Fruit fly (Drosophila melanogaster): ENCODE results near the gene Fum3.

Gene Fum3

dm6 chr3L:11491874-11492268 is 26.2 kb upstream of the Fum3 start (continued):
- TF ChIP-seq CG4707 (GFP tag; optimal IDR thresholded peaks at IDR 0.05) (peak; percentile 30), zfh1 (GFP tag; IDR thresholded peaks at IDR 0.05) (peak; percentile 47; the same call in 1 of the 3 replicates), fd64A (GFP tag; optimal IDR thresholded peaks at IDR 0.05) (peak; percentile 25), jigr1 (GFP tag; IDR thresholded peaks at IDR 0.05) (no peak), CG1529 (GFP tag; optimal IDR thresholded peaks at IDR 0.05) (peak; percentile 48), kah (GFP tag; optimal IDR thresholded peaks at IDR 0.05) (no peak), CG17359 (tag; optimal IDR thresholded peaks at IDR 0.05) (peak; percentile 25), z (GFP tag; IDR thresholded peaks at IDR 0.05) (0 out of 3 replicates have a peak, but pooled peaks have one; percentile 3), bbx (GFP tag; IDR thresholded peaks at IDR 0.05; ENCODE audit: partially characterized antibody) (no peak), trem (tag; optimal IDR thresholded peaks at IDR 0.05) (peak; percentile 3), sqz (GFP tag; optimal IDR thresholded peaks at IDR 0.05) (peak; percentile 18), lmd (GFP tag; IDR thresholded peaks at IDR 0.05) (no peak), eve (GFP tag; optimal IDR thresholded peaks at IDR 0.05) (peak in 1 of 2 experiments; percentile 17), tap (tag; optimal IDR thresholded peaks at IDR 0.05) (peak; percentile 21), pho (GFP tag; optimal IDR thresholded peaks at IDR 0.05) (no peak), CG1233 (GFP tag; optimal IDR thresholded peaks at IDR 0.05) (peak; percentile 42), CG3407 (GFP tag; optimal IDR thresholded peaks at IDR 0.05) (peak; percentile 30), sens (GFP tag) (peak; percentile 81), Sox100B (GFP tag; optimal IDR thresholded peaks at IDR 0.05) (peak; percentile 33), CG1647 (GFP tag; optimal IDR thresholded peaks at IDR 0.05) (no peak), Fer1 (GFP tag; optimal IDR thresholded peaks at IDR 0.05) (no peak), sc (optimal IDR thresholded peaks at IDR 0.05) (no peak), sc (GFP tag; optimal IDR thresholded peaks at IDR 0.05) (peak; percentile 44), CG14710 (tag; optimal IDR thresholded peaks at IDR 0.05) (peak; percentile 30)

dm6 chr3L:11491222-11491873 is 25.7 kb upstream of the Fum3 start:
- TF ChIP-seq crp (GFP tag; optimal IDR thresholded peaks at IDR 0.05) (no peak), CG34224 (GFP tag; IDR thresholded peaks at IDR 0.05; ENCODE audit: partially characterized antibody) (no peak), dysf (GFP tag; IDR thresholded peaks at IDR 0.05) (peak; percentile 80), CG8944 (GFP tag; optimal IDR thresholded peaks at IDR 0.05) (peak; percentile 23), Usf (GFP tag; optimal IDR thresholded peaks at IDR 0.05) (peak; percentile 47), CG1024 (GFP tag; IDR thresholded peaks at IDR 0.05) (no peak), CG11723 (GFP tag; optimal IDR thresholded peaks at IDR 0.05) (peak; percentile 16), CG17802 (tag; optimal IDR thresholded peaks at IDR 0.05) (no peak), Bteb2 (GFP tag; optimal IDR thresholded peaks at IDR 0.05) (peak; percentile 52), mam (GFP tag; optimal IDR thresholded peaks at IDR 0.05) (peak; percentile 65), vfl (GFP tag; optimal IDR thresholded peaks at IDR 0.05) (no peak), Ptx1 (GFP tag; IDR thresholded peaks at IDR 0.05) (peak; percentile 72), Jarid2 (GFP tag; optimal IDR thresholded peaks at IDR 0.05) (no peak), CG31224 (GFP tag; IDR thresholded peaks at IDR 0.05) (peak; percentile 37; the same call in 1 of the 2 replicates), ase (GFP tag; IDR thresholded peaks at IDR 0.05) (peak; percentile 46; the same call in 1 of the 3 replicates), CG12659 (GFP tag; optimal IDR thresholded peaks at IDR 0.05) (peak; percentile 64), wek (GFP tag; optimal IDR thresholded peaks at IDR 0.05) (no peak), Optix (GFP tag; IDR thresholded peaks at IDR 0.05) (no peak), pzg (GFP tag; optimal IDR thresholded peaks at IDR 0.05) (no peak), CG1529 (GFP tag; optimal IDR thresholded peaks at IDR 0.05) (no peak), Dip2 (GFP tag; IDR thresholded peaks at IDR 0.05) (no peak), tx (GFP tag; optimal IDR thresholded peaks at IDR 0.05) (peak; percentile 30), luna (GFP tag; optimal IDR thresholded peaks at IDR 0.05) (peak; percentile 9), eve (GFP tag; optimal IDR thresholded peaks at IDR 0.05) (no peak), chn (GFP tag; optimal IDR thresholded peaks at IDR 0.05) (peak; percentile 15), Dad (GFP tag; optimal IDR thresholded peaks at IDR 0.05) (no peak), CG12942 (GFP tag; optimal IDR thresholded peaks at IDR 0.05) (peak; percentile 29), al (GFP tag; IDR thresholded peaks at IDR 0.05) (peak; percentile 14; the same call in 1 of the 2 replicates), MBD-R2 (GFP tag; IDR thresholded peaks at IDR 0.05) (no peak; the same call in 1 of the 2 replicates)

Measured in whole organism, embryonic.